Fruit fly (Drosophila melanogaster) whole organism, embryonic: ENCODE data around the gene CG6015.

ENCODE experiments used
- Abd-B ChIP-seq: fragments of 200-800 bp; sonication (Bioruptor generic); optimal IDR thresholded peaks from 2 replicates; lab custom pipeline; 2018; ENCODE audit warnings: missing biosample characterization, mild to moderate bottlenecking, missing genetic modification characterization, moderate library complexity
- Ada2b ChIP-seq: fragments of 200-800 bp; sonication (Bioruptor generic); IDR thresholded peaks from 2 replicates; pipeline ENCODE4 v1.3.6; 2022; ENCODE audit warnings: missing biosample characterization, missing genetic modification characterization
- Atf-2 ChIP-seq: fragments of 200-800 bp; sonication (Bioruptor generic); optimal IDR thresholded peaks from 2 replicates; lab custom pipeline; 2016; ENCODE audit warnings: missing biosample characterization, missing genetic modification characterization
- Atf3 ChIP-seq: fragments of 200-800 bp; sonication (Bioruptor generic); optimal IDR thresholded peaks from 3 replicates; lab custom pipeline; 2016; ENCODE audit warnings: missing biosample characterization, missing genetic modification characterization
- Atf6 ChIP-seq: fragments of 200-800 bp; sonication (Bioruptor generic); IDR thresholded peaks from 2 replicates; pipeline ENCODE4 v1.3.6; 2022; ENCODE audit warnings: missing biosample characterization, missing genetic modification characterization
- CG10274 ChIP-seq: fragments of 200-800 bp; sonication (Bioruptor generic); optimal IDR thresholded peaks from 3 replicates; lab custom pipeline; 2017; ENCODE audit warnings: missing biosample characterization, mild to moderate bottlenecking, missing genetic modification characterization
- CG10565 ChIP-seq: fragments of 200-800 bp; sonication (Bioruptor generic); optimal IDR thresholded peaks from 3 replicates; lab custom pipeline; 2016; ENCODE audit warnings: missing biosample characterization, mild to moderate bottlenecking, missing genetic modification characterization
- CG11456 ChIP-seq: fragments of 200-800 bp; sonication (Bioruptor generic); IDR thresholded peaks from 3 replicates; pipeline ENCODE4 v1.3.6; 2022; ENCODE audit warnings: missing biosample characterization, missing genetic modification characterization
- CG14860 ChIP-seq: fragments of 200-800 bp; sonication (Bioruptor generic); IDR thresholded peaks from 3 replicates; pipeline ENCODE4 v1.3.6; 2022; ENCODE audit warnings: missing biosample characterization, missing genetic modification characterization; ENCODE audit not compliant: partially characterized antibody
- CG16813 ChIP-seq: fragments of 200-800 bp; sonication (Bioruptor generic); IDR thresholded peaks from 3 replicates; pipeline ENCODE4 v1.3.6; 2022; ENCODE audit warnings: missing biosample characterization, missing genetic modification characterization; ENCODE audit not compliant: partially characterized antibody
- CG18011 ChIP-seq: fragments of 200-800 bp; sonication (Bioruptor generic); optimal IDR thresholded peaks from 2 replicates; lab custom pipeline; 2017; ENCODE audit warnings: missing biosample characterization, missing genetic modification characterization, mild to moderate bottlenecking, moderate library complexity, missing genotype
- CG18476 ChIP-seq: fragments of 200-800 bp; sonication (Bioruptor generic); optimal IDR thresholded peaks from 2 replicates; lab custom pipeline; 2016; ENCODE audit warnings: missing biosample characterization, mild to moderate bottlenecking, missing genetic modification characterization
- CG2199 ChIP-seq: fragments of 200-800 bp; sonication (Bioruptor generic); IDR thresholded peaks from 3 replicates; pipeline ENCODE4 v1.3.6; 2022; ENCODE audit warnings: missing biosample characterization, missing genetic modification characterization
- CG3163 ChIP-seq: fragments of 200-800 bp; sonication (Bioruptor generic); optimal IDR thresholded peaks from 3 replicates; lab custom pipeline; 2016; ENCODE audit warnings: missing biosample characterization, missing genetic modification characterization
- CG3726 ChIP-seq: fragments of 200-800 bp; sonication (Bioruptor generic); IDR thresholded peaks from 3 replicates; pipeline ENCODE4, ENCODE4 v1.3.6; 2022; ENCODE audit warnings: missing biosample characterization, missing genetic modification characterization
- CG4360 ChIP-seq: fragments of 200-800 bp; sonication (Bioruptor generic); IDR thresholded peaks from 2 replicates; pipeline ENCODE4 v1.3.6; 2022; ENCODE audit warnings: missing biosample characterization, missing genetic modification characterization
- CG6683 ChIP-seq: fragments of 200-800 bp; sonication (Bioruptor generic); optimal IDR thresholded peaks from 2 replicates; lab custom pipeline; 2017; ENCODE audit warnings: missing biosample characterization, mild to moderate bottlenecking, missing genetic modification characterization, missing genetic modification reagents
- CG9932 ChIP-seq: fragments of 200-800 bp; sonication (Bioruptor generic); IDR thresholded peaks from 2 replicates; pipeline ENCODE4 v1.3.6; 2022; ENCODE audit warnings: missing biosample characterization, missing genetic modification characterization
- D19B ChIP-seq: fragments of 200-800 bp; sonication (Bioruptor generic); optimal IDR thresholded peaks from 2 replicates; lab custom pipeline; 2017; ENCODE audit warnings: missing biosample characterization, mild to moderate bottlenecking, missing genetic modification characterization
- Deaf1 ChIP-seq: fragments of 200-800 bp; optimal IDR thresholded peaks from 3 replicates; lab custom pipeline; 2019; ENCODE audit warnings: missing biosample characterization, mild to moderate bottlenecking, missing genetic modification characterization, moderate library complexity
- Dek ChIP-seq: fragments of 200-800 bp; sonication (Bioruptor generic); optimal IDR thresholded peaks from 3 replicates; lab custom pipeline; 2019; ENCODE audit warnings: missing biosample characterization, mild to moderate bottlenecking, missing genetic modification characterization, moderate library complexity
- Dfd ChIP-seq, 2 experiments: fragments of >200 bp; optimal IDR thresholded peaks; 2 replicates each; lab custom pipeline; 2017; ENCODE audit warnings: missing biosample characterization in 2 of 2, missing genetic modification characterization in 2 of 2
- Fer1 ChIP-seq: fragments of 200-800 bp; sonication (Bioruptor generic); optimal IDR thresholded peaks from 2 replicates; lab custom pipeline; 2017; ENCODE audit warnings: missing biosample characterization, mild to moderate bottlenecking, missing genetic modification characterization
- HmgD ChIP-seq: fragments of 200-800 bp; sonication (Bioruptor generic); optimal IDR thresholded peaks from 3 replicates; lab custom pipeline; 2016; ENCODE audit warnings: missing biosample characterization, missing genetic modification characterization
- Hmx ChIP-seq: fragments of 200-800 bp; sonication (Bioruptor generic); optimal IDR thresholded peaks from 2 replicates; lab custom pipeline; 2016; ENCODE audit warnings: missing biosample characterization, missing genetic modification characterization
- Med ChIP-seq: fragments of 200-800 bp; sonication (Bioruptor generic); peaks from one replicate; lab custom pipeline; 2016; ENCODE audit warnings: missing biosample characterization, missing genetic modification characterization, mild to moderate bottlenecking, inconsistent platforms, moderate library complexity
- Mes4 ChIP-seq: fragments of 200-800 bp; sonication (Bioruptor generic); optimal IDR thresholded peaks from 2 replicates; lab custom pipeline; 2016; ENCODE audit warnings: missing biosample characterization, missing genetic modification characterization
- NC2β ChIP-seq: fragments of 200-800 bp; sonication (Bioruptor generic); optimal IDR thresholded peaks from 2 replicates; lab custom pipeline; 2016; ENCODE audit warnings: missing biosample characterization, missing genetic modification characterization
- Side ChIP-seq: fragments of 200-800 bp; sonication (Bioruptor generic); optimal IDR thresholded peaks from 2 replicates; lab custom pipeline; 2016; ENCODE audit warnings: missing biosample characterization, missing genetic modification characterization
- Tbp ChIP-seq: fragments of >200 bp; optimal IDR thresholded peaks from 2 replicates; lab custom pipeline; 2018; ENCODE audit warnings: missing biosample characterization, missing genetic modification characterization
- Usf ChIP-seq: fragments of 200-800 bp; sonication (Bioruptor generic); optimal IDR thresholded peaks from 2 replicates; lab custom pipeline; 2017; ENCODE audit warnings: missing genotype, missing biosample characterization, missing genetic modification characterization
- bbx ChIP-seq: fragments of 200-800 bp; sonication (Bioruptor generic); IDR thresholded peaks from 2 replicates; pipeline ENCODE4 v1.3.6; 2022; ENCODE audit warnings: missing biosample characterization, missing genetic modification characterization; ENCODE audit not compliant: partially characterized antibody
- chn ChIP-seq: fragments of 200-800 bp; sonication (Bioruptor generic); optimal IDR thresholded peaks from 2 replicates; lab custom pipeline; 2016; ENCODE audit warnings: missing biosample characterization, missing genetic modification characterization
- ci ChIP-seq: fragments of 200-800 bp; sonication (Bioruptor generic); IDR thresholded peaks from 3 replicates; pipeline ENCODE4 v1.3.6; 2022; ENCODE audit warnings: missing biosample characterization, missing genetic modification characterization
- corto ChIP-seq: fragments of 200-800 bp; sonication (Bioruptor generic); optimal IDR thresholded peaks from 2 replicates; lab custom pipeline; 2016; ENCODE audit warnings: missing biosample characterization, mild to moderate bottlenecking, missing genetic modification characterization, moderate library complexity
- crp ChIP-seq, 2 experiments: fragments of 200-800 bp; sonication (Bioruptor generic); optimal IDR thresholded peaks; 2 replicates in 1 of 2; 3 replicates in 1 of 2; lab custom pipeline; 2017; ENCODE audit warnings: missing biosample characterization in 2 of 2, missing genetic modification characterization in 2 of 2, mild to moderate bottlenecking in 1 of 2, moderate library complexity in 1 of 2
- exex ChIP-seq: fragments of 200-800 bp; sonication (Bioruptor generic); optimal IDR thresholded peaks from 4 replicates; lab custom pipeline; 2018; ENCODE audit warnings: missing biosample characterization, mild to moderate bottlenecking, missing genetic modification characterization, moderate library complexity
- fu2 ChIP-seq: fragments of 200-800 bp; sonication (Bioruptor generic); optimal IDR thresholded peaks from 2 replicates; lab custom pipeline; 2016; ENCODE audit warnings: missing biosample characterization, missing genetic modification characterization
- inv ChIP-seq: fragments of 200-800 bp; sonication (Bioruptor generic); IDR thresholded peaks from 2 replicates; pipeline ENCODE4 v1.3.6; 2022; ENCODE audit warnings: missing biosample characterization, missing genetic modification characterization; ENCODE audit not compliant: partially characterized antibody
- kah ChIP-seq: fragments of 200-800 bp; sonication (Bioruptor generic); optimal IDR thresholded peaks from 2 replicates; lab custom pipeline; 2018; ENCODE audit warnings: missing biosample characterization, mild to moderate bottlenecking, missing genetic modification characterization
- knrl ChIP-seq: fragments of 200-800 bp; sonication (Bioruptor generic); IDR thresholded peaks from 3 replicates; pipeline ENCODE4 v1.3.6; 2022; ENCODE audit warnings: missing biosample characterization, missing genetic modification characterization; ENCODE audit not compliant: partially characterized antibody
- nom ChIP-seq: fragments of 200-800 bp; sonication (Bioruptor generic); optimal IDR thresholded peaks from 2 replicates; lab custom pipeline; 2017; ENCODE audit warnings: missing biosample characterization, missing genetic modification characterization, mild to moderate bottlenecking, moderate library complexity, missing genetic modification reagents
- odd ChIP-seq: fragments of 200-800 bp; sonication (Bioruptor generic); optimal IDR thresholded peaks from 2 replicates; lab custom pipeline; 2017; ENCODE audit warnings: missing biosample characterization, mild to moderate bottlenecking, missing genetic modification characterization
- pum ChIP-seq: fragments of 200-800 bp; sonication (Bioruptor generic); optimal IDR thresholded peaks from 2 replicates; lab custom pipeline; 2016; ENCODE audit warnings: missing biosample characterization, missing genetic modification characterization
- pzg ChIP-seq: fragments of 200-800 bp; sonication (Bioruptor generic); optimal IDR thresholded peaks from 3 replicates; lab custom pipeline; 2018; ENCODE audit warnings: missing biosample characterization, mild to moderate bottlenecking, missing genetic modification characterization, moderate library complexity
- slbo ChIP-seq: fragments of 200-800 bp; sonication (Bioruptor generic); IDR thresholded peaks from 2 replicates; pipeline ENCODE4 v1.3.6; 2022; ENCODE audit warnings: missing biosample characterization, missing genetic modification characterization
- tup ChIP-seq: fragments of 200-800 bp; sonication (Bioruptor generic); optimal IDR thresholded peaks from 2 replicates; lab custom pipeline; 2016; ENCODE audit warnings: missing biosample characterization, mild to moderate bottlenecking, missing genetic modification characterization, moderate library complexity
- vnd ChIP-seq: fragments of 200-800 bp; sonication (Bioruptor generic); IDR thresholded peaks from 3 replicates; pipeline ENCODE4 v1.3.6; 2022; ENCODE audit warnings: missing biosample characterization, missing genetic modification characterization; ENCODE audit not compliant: partially characterized antibody
- zf30C ChIP-seq: fragments of 200-800 bp; sonication (Bioruptor generic); optimal IDR thresholded peaks from 3 replicates; lab custom pipeline; 2018; ENCODE audit warnings: missing biosample characterization, mild to moderate bottlenecking, missing genetic modification characterization
- zfh1 ChIP-seq: fragments of 200-800 bp; sonication (Bioruptor generic); IDR thresholded peaks from 3 replicates; pipeline ENCODE4 v1.3.6; 2022; ENCODE audit warnings: missing biosample characterization, missing genetic modification characterization

The CG6015 gene

dm6 chr3R:22042982-22043381, 8.9 kb upstream of the CG6015 start (continued):
- TF ChIP-seq CG9932 = peak; percentile 23; the same call in 1 of the 2 replicates
- no peak for TF ChIP-seq fu2 (GFP tag; lab: Kevin White, UChicago)
- no peak for TF ChIP-seq Atf-2 (GFP tag; lab: Kevin White, UChicago)
- 0 out of 2 replicates have a peak, but pooled peaks have one; percentile 12 for TF ChIP-seq Atf6 (GFP tag; lab: Robert Waterston, UW)
- TF ChIP-seq kah (GFP tag; lab: Kevin White, UChicago) = peak; percentile 0
- TF ChIP-seq Mes4 (GFP tag; lab: Kevin White, UChicago) = no peak
- no peak for TF ChIP-seq Ada2b (GFP tag; lab: Robert Waterston, UW)
- TF ChIP-seq Hmx = no peak
- no peak for TF ChIP-seq pum (GFP tag; lab: Kevin White, UChicago)
- TF ChIP-seq NC2β (GFP tag; lab: Kevin White, UChicago) = no peak
- TF ChIP-seq inv = no peak
- TF ChIP-seq Dfd (GFP tag; optimal IDR thresholded peaks at IDR 0.05; lab: Kevin White, UChicago) = peak in 1 of 2 experiments; percentile 45
- no peak for TF ChIP-seq Abd-B (GFP tag; lab: Kevin White, UChicago)
- TF ChIP-seq Atf3 (GFP tag; lab: Kevin White, UChicago) = no peak
- TF ChIP-seq nom = no peak
- no peak for TF ChIP-seq chn (GFP tag; lab: Kevin White, UChicago)
- TF ChIP-seq knrl = no peak
- TF ChIP-seq slbo (GFP tag; lab: Robert Waterston, UW) = peak; percentile 41; the same call in 1 of the 2 replicates
- no peak for TF ChIP-seq CG18476 (GFP tag; lab: Kevin White, UChicago)
- 0 out of 3 replicates have a peak, but pooled peaks have one; percentile 31 for TF ChIP-seq CG14860
- no peak for TF ChIP-seq zfh1 (GFP tag; lab: Robert Waterston, UW)
- 0 out of 3 replicates have a peak, but pooled peaks have one; percentile 10 for TF ChIP-seq vnd (GFP tag; lab: Robert Waterston, UW)
- TF ChIP-seq exex (tag; lab: Kevin White, UChicago) = no peak
- no peak for TF ChIP-seq CG18011 (GFP tag; lab: Kevin White, UChicago)
- no peak for TF ChIP-seq HmgD (GFP tag; lab: Kevin White, UChicago)
- TF ChIP-seq Tbp (GFP tag; lab: Kevin White, UChicago) = no peak
- TF ChIP-seq ci (GFP tag; lab: Robert Waterston, UW) = 0 out of 3 replicates have a peak, but pooled peaks have one; percentile 44
- TF ChIP-seq Dek (tag; lab: Kevin White, UChicago) = no peak
- no peak for TF ChIP-seq CG6683 (GFP tag; lab: Kevin White, UChicago)
- TF ChIP-seq CG16813 = 0 out of 3 replicates have a peak, but pooled peaks have one; percentile 21
- TF ChIP-seq tup (GFP tag; lab: Kevin White, UChicago) = no peak
- no peak for TF ChIP-seq Side (GFP tag; lab: Kevin White, UChicago)
- TF ChIP-seq pzg (GFP tag; lab: Kevin White, UChicago) = no peak
- TF ChIP-seq CG11456 (GFP tag; lab: Robert Waterston, UW) = no peak
- TF ChIP-seq Usf (GFP tag; lab: Kevin White, UChicago) = no peak
- TF ChIP-seq zf30C = no peak
- no peak for TF ChIP-seq CG10274 (GFP tag; lab: Kevin White, UChicago)

- TF ChIP-seq odd (GFP tag; lab: Kevin White, UChicago) = no peak
- TF ChIP-seq CG2199 (GFP tag; lab: Robert Waterston, UW) = peak; percentile 11; the same call in 1 of the 3 replicates
- TF ChIP-seq bbx (GFP tag; lab: Robert Waterston, UW) = no peak
- TF ChIP-seq Deaf1 = peak; percentile 2
- TF ChIP-seq CG3726 (GFP tag; lab: Robert Waterston, UW) = no peak
- TF ChIP-seq corto (GFP tag; lab: Kevin White, UChicago) = peak; percentile 31
- TF ChIP-seq Med (GFP tag; lab: Kevin White, UChicago) = peak; percentile 20
- TF ChIP-seq CG10565 (GFP tag; lab: Kevin White, UChicago) = no peak
- no peak for TF ChIP-seq D19B
- TF ChIP-seq CG10274 (GFP tag; lab: Kevin White, UChicago) = no peak
- TF ChIP-seq fu2 (GFP tag; lab: Kevin White, UChicago) = no peak
- TF ChIP-seq CG3163 = peak; percentile 24
- TF ChIP-seq Fer1 (GFP tag; lab: Kevin White, UChicago) = no peak
- no peak for TF ChIP-seq crp (GFP tag; optimal IDR thresholded peaks at IDR 0.05; lab: Kevin White, UChicago)
- peak; percentile 72 for TF ChIP-seq CG4360 (GFP tag; lab: Robert Waterston, UW)
These were observed 8.3 kb upstream of the CG6015 start for dm6 chr3R:22042283-22042875.
